Worm (Caenorhabditis elegans) whole organism, L1 larva: ENCODE measurements around the gene F31D4.5.

Experiments
- alr-1 ChIP-seq: fragments of 200-800 bp; sonication (Bioruptor generic); optimal IDR thresholded peaks from 2 replicates; lab custom pipeline; 2018; ENCODE audit warnings: borderline replicate concordance, mild to moderate bottlenecking, missing genetic modification characterization, missing compliant biosample characterization
- ama-1 ChIP-seq: fragments of 150-350 bp; optimal IDR thresholded peaks from 2 replicates; lab custom pipeline; 2014
- blmp-1 ChIP-seq: fragments of 150-350 bp; optimal IDR thresholded peaks from 2 replicates; lab custom pipeline; 2014; ENCODE audit warnings: missing biosample characterization, missing genetic modification characterization
- lin-13 ChIP-seq: fragments of 150-350 bp; optimal IDR thresholded peaks from 2 replicates; lab custom pipeline; 2014; ENCODE audit warnings: missing biosample characterization, missing genetic modification reagents, missing genetic modification characterization
- lin-14 ChIP-seq: fragments of 200-800 bp; sonication (Bioruptor generic); optimal IDR thresholded peaks from 2 replicates; lab custom pipeline; 2018; ENCODE audit warnings: mild to moderate bottlenecking, missing genetic modification characterization, moderate library complexity, missing compliant biosample characterization
- nhr-71 ChIP-seq: sonication (generic microtip); optimal IDR thresholded peaks from 2 replicates; lab custom pipeline; 2016; ENCODE audit warnings: mild to moderate bottlenecking, missing genetic modification characterization, moderate library complexity, missing compliant biosample characterization
- skn-1 ChIP-seq: fragments of 150-350 bp; optimal IDR thresholded peaks from 2 replicates; lab custom pipeline; 2014; ENCODE audit warnings: missing biosample characterization, missing genetic modification characterization
- sup-37 ChIP-seq: fragments of 200-800 bp; sonication (Bioruptor generic); optimal IDR thresholded peaks from 2 replicates; lab custom pipeline; 2018; ENCODE audit warnings: mild to moderate bottlenecking, missing genetic modification characterization, missing compliant biosample characterization
- zag-1 ChIP-seq: fragments of 150-350 bp; optimal IDR thresholded peaks from 2 replicates; lab custom pipeline; 2014; ENCODE audit warnings: missing biosample characterization, missing genetic modification characterization
- ztf-11 ChIP-seq, 2 experiments: sonication (generic microtip); optimal IDR thresholded peaks; 2 replicates each; lab custom pipeline; 2016 to 2017; ENCODE audit warnings: missing genetic modification characterization in 2 of 2, missing biosample characterization in 1 of 2, missing compliant biosample characterization in 1 of 2
- ztf-4 ChIP-seq: fragments of 150-350 bp; optimal IDR thresholded peaks from 2 replicates; lab custom pipeline; 2014; ENCODE audit warnings: missing biosample characterization, missing genetic modification characterization

ce11 chrV:20847743-20848229 is 6.1 kb upstream of the F31D4.5 start:
- no peak for TF ChIP-seq alr-1 (tag; lab: Kevin White, UChicago)
- TF ChIP-seq nhr-71 (tag; lab: Kevin White, UChicago): peak; percentile 28
- no peak for TF ChIP-seq blmp-1 (tag; lab: Kevin White, UChicago)
- TF ChIP-seq skn-1 (tag; lab: Kevin White, UChicago): no peak
- TF ChIP-seq ama-1 (lab: Kevin White, UChicago): peak; percentile 91
- no peak for TF ChIP-seq lin-13 (GFP tag; lab: Kevin White, UChicago)
- no peak for TF ChIP-seq zag-1 (tag; lab: Kevin White, UChicago)
- TF ChIP-seq ztf-11 (tag; optimal IDR thresholded peaks at IDR 0.05; lab: Kevin White, UChicago): no peak
- TF ChIP-seq lin-14 (GFP tag; lab: Kevin White, UChicago): no peak
- no peak for TF ChIP-seq ztf-4 (tag; lab: Kevin White, UChicago)
- no peak for TF ChIP-seq sup-37
